Worm (Caenorhabditis elegans) whole organism, L4/young adult: ENCODE measurements around the gene T10B5.7.

Experiments used
- dao-5 ChIP-seq: sonication (generic microtip); optimal IDR thresholded peaks from 2 replicates; lab custom pipeline; 2016; ENCODE audit warnings: missing genotype, missing genetic modification characterization, moderate library complexity, missing compliant biosample characterization
- him-1 ChIP-seq: sonication (generic microtip); optimal IDR thresholded peaks from 2 replicates; lab custom pipeline; 2016; ENCODE audit warnings: missing genotype, missing genetic modification reagents, missing genetic modification characterization, missing compliant biosample characterization

DNA sequence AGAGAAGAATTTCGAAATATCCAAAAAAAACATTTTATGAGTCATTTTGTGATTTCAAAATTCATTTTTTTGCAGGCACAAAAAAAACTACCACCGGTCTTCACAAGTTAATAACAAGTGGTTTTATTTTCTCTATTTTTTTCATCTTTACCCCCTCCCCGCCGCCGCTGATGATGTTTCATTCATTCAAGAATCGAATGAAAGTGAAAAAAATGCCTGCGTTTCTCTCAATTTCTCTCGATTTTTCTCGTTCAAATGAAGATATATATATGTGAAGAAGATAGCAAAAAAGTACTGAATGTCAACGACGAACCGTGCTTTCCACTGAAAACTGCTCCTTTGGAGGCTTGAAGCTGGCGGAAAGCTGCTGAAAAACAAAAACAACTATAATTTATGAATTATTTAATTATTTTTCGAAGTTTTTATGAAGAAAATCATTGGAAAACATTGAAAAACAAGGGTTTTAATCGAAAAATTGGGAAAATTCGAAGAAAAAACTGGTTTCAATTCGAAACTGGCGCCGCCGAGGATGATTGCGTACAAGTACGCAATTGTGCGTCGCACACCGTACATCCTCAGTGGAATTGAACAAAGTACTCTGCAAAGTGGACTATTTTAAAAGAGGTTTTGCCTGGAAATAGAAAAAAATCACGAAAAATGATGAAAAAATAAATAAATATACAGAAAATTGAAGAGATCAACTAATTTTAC lies 46.7 kb downstream of the T10B5.7 start, which contains the start of gene zig-11:
- no peak for TF ChIP-seq him-1 (tag; lab: Kevin White, UChicago)
- TF ChIP-seq dao-5 (tag; lab: Kevin White, UChicago): no peak
